Worm (Caenorhabditis elegans): ENCODE measurements around the gene dgn-1.

Gene dgn-1

ce11 chrX:10963453-10964046 lies 34.8 kb upstream of the dgn-1 start, which contains the start of gene nas-10 (continued):
- TF ChIP-seq pros-1 (tag; optimal IDR thresholded peaks at IDR 0.05) (no peak), elt-4 (tag; optimal IDR thresholded peaks at IDR 0.05) (no peak), unc-55 (GFP tag; optimal IDR thresholded peaks at IDR 0.05) (no peak), ahr-1 (tag; optimal IDR thresholded peaks at IDR 0.05) (peak; percentile 39), ceh-14 (tag; optimal IDR thresholded peaks at IDR 0.05) (peak; percentile 60), pax-1 (tag; optimal IDR thresholded peaks at IDR 0.05) (no peak), C38D4.7 (GFP tag; optimal IDR thresholded peaks at IDR 0.05) (peak; percentile 73), dmd-4 (tag; optimal IDR thresholded peaks at IDR 0.05; ENCODE audit: borderline replicate concordance) (peak; percentile 60), nfya-1 (tag; optimal IDR thresholded peaks at IDR 0.05) (peak; percentile 56), C08G9.2 (tag; optimal IDR thresholded peaks at IDR 0.05) (peak; percentile 57), ceh-19 (GFP tag; optimal IDR thresholded peaks at IDR 0.05) (peak; percentile 83), rnt-1 (tag; optimal IDR thresholded peaks at IDR 0.05) (peak; percentile 33), ama-1 (optimal IDR thresholded peaks at IDR 0.05) (no peak), pqm-1 (tag; optimal IDR thresholded peaks at IDR 0.05) (peak; percentile 49), ceh-48 (tag; optimal IDR thresholded peaks at IDR 0.05) (peak; percentile 71), npax-4 (tag; optimal IDR thresholded peaks at IDR 0.05) (peak; percentile 68), pat-9 (tag; optimal IDR thresholded peaks at IDR 0.05) (peak; percentile 86), K09A11.1 (tag; optimal IDR thresholded peaks at IDR 0.05; ENCODE audit: insufficient read depth) (peak; percentile 75), pha-2 (tag; optimal IDR thresholded peaks at IDR 0.05) (peak; percentile 57), hlh-6 (tag; optimal IDR thresholded peaks at IDR 0.05) (peak; percentile 70), unc-3 (GFP tag; conservative IDR thresholded peaks at IDR 0.05) (peak; percentile 78), unc-3 (tag; optimal IDR thresholded peaks at IDR 0.05) (peak; percentile 84), unc-86 (tag; optimal IDR thresholded peaks at IDR 0.05) (peak; percentile 73), ceh-22 (tag; optimal IDR thresholded peaks at IDR 0.05) (no peak), ztf-16 (tag; optimal IDR thresholded peaks at IDR 0.05) (peak; percentile 85), ttx-3 (tag; optimal IDR thresholded peaks at IDR 0.05) (peak; percentile 88), mec-3 (tag; optimal IDR thresholded peaks at IDR 0.05; ENCODE audit: borderline replicate concordance) (no peak), pha-4 (tag; optimal IDR thresholded peaks at IDR 0.05) (no peak), ref-2 (tag; optimal IDR thresholded peaks at IDR 0.05) (peak; percentile 58), ceh-9 (tag; optimal IDR thresholded peaks at IDR 0.05) (peak; percentile 75), pag-3 (tag; optimal IDR thresholded peaks at IDR 0.05; ENCODE audit: borderline replicate concordance) (peak; percentile 14), tbx-7 (tag; optimal IDR thresholded peaks at IDR 0.05) (peak; percentile 21), gmeb-2 (tag; optimal IDR thresholded peaks at IDR 0.05) (peak; percentile 83), nhr-11 (tag; optimal IDR thresholded peaks at IDR 0.05) (no peak), hlh-13 (GFP tag; optimal IDR thresholded peaks at IDR 0.05) (peak; percentile 64)

- no peak for TF ChIP-seq ceh-31 (tag; optimal IDR thresholded peaks at IDR 0.05)
Observed at ce11 chrX:10961724-10962123, 32.9 kb upstream of the dgn-1 start.

- no peak for TF ChIP-seq gmeb-2 (tag; optimal IDR thresholded peaks at IDR 0.05)
- TF ChIP-seq rnt-1 (tag; optimal IDR thresholded peaks at IDR 0.05): no peak
- TF ChIP-seq ceh-45 (GFP tag; IDR thresholded peaks at IDR 0.05): no peak
- TF ChIP-seq sdc-2 (tag; optimal IDR thresholded peaks at IDR 0.05): no peak
- no peak for TF ChIP-seq sox-2 (GFP tag; IDR thresholded peaks at IDR 0.05)
- no peak for TF ChIP-seq ceh-6 (GFP tag; optimal IDR thresholded peaks at IDR 0.05)
- no peak for TF ChIP-seq ztf-16 (tag; optimal IDR thresholded peaks at IDR 0.05)
- TF ChIP-seq K02D7.2 (tag; optimal IDR thresholded peaks at IDR 0.05): no peak
- no peak for TF ChIP-seq C38D4.7 (GFP tag; optimal IDR thresholded peaks at IDR 0.05)
- TF ChIP-seq ceh-2 (tag; optimal IDR thresholded peaks at IDR 0.05): no peak
- no peak for TF ChIP-seq fax-1 (tag; optimal IDR thresholded peaks at IDR 0.05)
Observed at ce11 chrX:10959136-10959535, 30.3 kb upstream of the dgn-1 start, which contains the start of gene K09C8.2. Gene K09C8.2 (plus strand): TSS chrX:10959436.
